Fruit fly (Drosophila melanogaster) Kc167 (cell line): ENCODE results near the gene CG44532.

Source experiments
- Myc ChIP-seq: fragments of >200 bp; optimal IDR thresholded peaks from 2 replicates; lab custom pipeline; 2017; ENCODE audit warnings: missing external identifiers
- Sin3A ChIP-seq: fragments of >200 bp; optimal IDR thresholded peaks from 2 replicates; lab custom pipeline; 2018; ENCODE audit warnings: missing external identifiers
- h ChIP-seq: fragments of >200 bp; optimal IDR thresholded peaks from 3 replicates; lab custom pipeline; 2018; ENCODE audit warnings: missing external identifiers
- insv ChIP-seq: fragments of >200 bp; optimal IDR thresholded peaks from 3 replicates; lab custom pipeline; 2018; ENCODE audit warnings: missing external identifiers
- psq ChIP-seq: fragments of >200 bp; optimal IDR thresholded peaks from 2 replicates; lab custom pipeline; 2017; ENCODE audit warnings: missing external identifiers

- no peak for TF ChIP-seq Sin3A (lab: Kevin White, UChicago)
- no peak for TF ChIP-seq insv (lab: Kevin White, UChicago)
- TF ChIP-seq psq = no peak
- no peak for TF ChIP-seq Myc (lab: Kevin White, UChicago)
- TF ChIP-seq h (lab: Kevin White, UChicago) = no peak
Observed at dm6 chrX:9193604-9194003, 31.7 kb downstream of the CG44532 start, which contains the start of gene CG12106.
